Fruit fly (Drosophila melanogaster) whole organism, embryonic: ENCODE data around the gene CatB.

Source experiments
- Abd-B ChIP-seq: fragments of 200-800 bp; sonication (Bioruptor generic); optimal IDR thresholded peaks from 2 replicates; lab custom pipeline; 2018; ENCODE audit warnings: missing biosample characterization, mild to moderate bottlenecking, missing genetic modification characterization, moderate library complexity
- Atf-2 ChIP-seq: fragments of 200-800 bp; sonication (Bioruptor generic); optimal IDR thresholded peaks from 2 replicates; lab custom pipeline; 2016; ENCODE audit warnings: missing biosample characterization, missing genetic modification characterization
- BtbVII ChIP-seq: fragments of 200-800 bp; sonication (Bioruptor generic); optimal IDR thresholded peaks from 3 replicates; lab custom pipeline; 2017; ENCODE audit warnings: missing biosample characterization, mild to moderate bottlenecking, missing genetic modification characterization
- CG1024 ChIP-seq: fragments of 200-800 bp; sonication (Bioruptor generic); IDR thresholded peaks from 2 replicates; pipeline ENCODE4 v1.3.6; 2022; ENCODE audit warnings: missing biosample characterization, missing genetic modification characterization
- CG10274 ChIP-seq: fragments of 200-800 bp; sonication (Bioruptor generic); optimal IDR thresholded peaks from 3 replicates; lab custom pipeline; 2017; ENCODE audit warnings: missing biosample characterization, mild to moderate bottlenecking, missing genetic modification characterization
- CG10462 ChIP-seq: fragments of 200-800 bp; sonication (Bioruptor generic); optimal IDR thresholded peaks from 2 replicates; lab custom pipeline; 2016; ENCODE audit warnings: missing biosample characterization, missing genetic modification characterization
- CG11456 ChIP-seq: fragments of 200-800 bp; sonication (Bioruptor generic); IDR thresholded peaks from 3 replicates; pipeline ENCODE4 v1.3.6; 2022; ENCODE audit warnings: missing biosample characterization, missing genetic modification characterization
- CG11723 ChIP-seq: fragments of 200-800 bp; sonication (Bioruptor generic); optimal IDR thresholded peaks from 2 replicates; lab custom pipeline; 2017; ENCODE audit warnings: missing biosample characterization, mild to moderate bottlenecking, missing genetic modification characterization
- CG13894 ChIP-seq: fragments of 200-800 bp; sonication (Bioruptor generic); optimal IDR thresholded peaks from 3 replicates; lab custom pipeline; 2018; ENCODE audit warnings: missing biosample characterization, mild to moderate bottlenecking, missing genetic modification characterization, moderate library complexity
- CG14667 ChIP-seq: fragments of 200-800 bp; sonication (Bioruptor generic); IDR thresholded peaks from 2 replicates; pipeline ENCODE4 v1.3.6; 2022; ENCODE audit warnings: missing biosample characterization, missing genetic modification characterization
- CG15479 ChIP-seq: fragments of 200-800 bp; sonication (Bioruptor generic); optimal IDR thresholded peaks from 3 replicates; lab custom pipeline; 2019; ENCODE audit warnings: missing biosample characterization, mild to moderate bottlenecking, missing genetic modification characterization, moderate library complexity
- CG16779 ChIP-seq: fragments of 200-800 bp; sonication (Bioruptor generic); IDR thresholded peaks from 2 replicates; pipeline ENCODE4 v1.3.6; 2022; ENCODE audit warnings: missing biosample characterization, missing genetic modification characterization
- CG16863 ChIP-seq: fragments of 200-800 bp; sonication (Bioruptor generic); optimal IDR thresholded peaks from 3 replicates; lab custom pipeline; 2016; ENCODE audit warnings: missing biosample characterization, missing genetic modification characterization
- CG1832 ChIP-seq: fragments of 200-800 bp; sonication (Bioruptor generic); optimal IDR thresholded peaks from 2 replicates; lab custom pipeline; 2017; ENCODE audit warnings: missing biosample characterization, mild to moderate bottlenecking, missing genetic modification characterization, inconsistent platforms
- CG2875 ChIP-seq: fragments of 200-800 bp; sonication (Bioruptor generic); optimal IDR thresholded peaks from 2 replicates; lab custom pipeline; 2017; ENCODE audit warnings: missing biosample characterization, mild to moderate bottlenecking, missing genetic modification characterization, missing genetic modification reagents
- CG30020 ChIP-seq: fragments of 200-800 bp; optimal IDR thresholded peaks from 2 replicates; lab custom pipeline; 2019; ENCODE audit warnings: missing biosample characterization, mild to moderate bottlenecking, missing genetic modification characterization, moderate library complexity
- CG3995 ChIP-seq: fragments of 200-800 bp; sonication (Bioruptor generic); optimal IDR thresholded peaks from 3 replicates; lab custom pipeline; 2016; ENCODE audit warnings: missing biosample characterization, missing genetic modification characterization
- CG42726 ChIP-seq: fragments of 200-800 bp; sonication (Bioruptor generic); IDR thresholded peaks from 2 replicates; pipeline ENCODE4 v1.3.6; 2022; ENCODE audit warnings: missing biosample characterization, missing genetic modification characterization; ENCODE audit not compliant: partially characterized antibody
- CG4854 ChIP-seq: fragments of 200-800 bp; sonication (Bioruptor generic); optimal IDR thresholded peaks from 2 replicates; lab custom pipeline; 2016; ENCODE audit warnings: missing biosample characterization, missing genetic modification characterization, inconsistent platforms
- CG6813 ChIP-seq: fragments of 200-800 bp; sonication (Bioruptor generic); optimal IDR thresholded peaks from 2 replicates; lab custom pipeline; 2017; ENCODE audit warnings: missing biosample characterization, missing genetic modification characterization, mild to moderate bottlenecking, moderate library complexity, missing genetic modification reagents
- CG7271 ChIP-seq: fragments of 200-800 bp; sonication (Bioruptor generic); optimal IDR thresholded peaks from 2 replicates; lab custom pipeline; 2018; ENCODE audit warnings: missing biosample characterization, mild to moderate bottlenecking, missing genetic modification characterization, moderate library complexity
- CG8944 ChIP-seq: fragments of 200-800 bp; sonication (Bioruptor generic); optimal IDR thresholded peaks from 3 replicates; lab custom pipeline; 2016; ENCODE audit warnings: missing biosample characterization, missing genetic modification characterization
- CG9437 ChIP-seq: fragments of 200-800 bp; sonication (Bioruptor generic); optimal IDR thresholded peaks from 2 replicates; lab custom pipeline; 2018; ENCODE audit warnings: missing biosample characterization, mild to moderate bottlenecking, missing genetic modification characterization
- Dip3 ChIP-seq: fragments of 200-800 bp; sonication (Bioruptor generic); optimal IDR thresholded peaks from 3 replicates; lab custom pipeline; 2016; ENCODE audit warnings: missing biosample characterization, missing genetic modification characterization
- Eip74EF ChIP-seq, 2 experiments: fragments of 200-800 bp in 1 of 2; fragments of >200 bp in 1 of 2; sonication (Bioruptor generic) in 1 of 2; optimal IDR thresholded peaks; 2 replicates each; lab custom pipeline; 2017 to 2019; ENCODE audit warnings: missing biosample characterization in 2 of 2, missing genetic modification characterization in 2 of 2, mild to moderate bottlenecking in 1 of 2, moderate library complexity in 1 of 2
- Ets97D ChIP-seq: fragments of 200-800 bp; sonication (Bioruptor generic); optimal IDR thresholded peaks from 3 replicates; lab custom pipeline; 2016; ENCODE audit warnings: missing biosample characterization, missing genetic modification characterization
- Hey ChIP-seq: fragments of 200-800 bp; sonication (Bioruptor generic); optimal IDR thresholded peaks from 3 replicates; lab custom pipeline; 2018; ENCODE audit warnings: missing biosample characterization, mild to moderate bottlenecking, missing genetic modification characterization
- HmgZ ChIP-seq: fragments of 200-800 bp; sonication (Bioruptor generic); optimal IDR thresholded peaks from 2 replicates; lab custom pipeline; 2018; ENCODE audit warnings: missing biosample characterization, mild to moderate bottlenecking, missing genetic modification characterization
- MBD-R2 ChIP-seq: fragments of 200-800 bp; sonication (Bioruptor generic); IDR thresholded peaks from 2 replicates; pipeline ENCODE4 v1.3.6; 2022; ENCODE audit warnings: missing biosample characterization, missing genetic modification characterization
- Ravus ChIP-seq: fragments of 200-800 bp; sonication (Bioruptor generic); IDR thresholded peaks from 2 replicates; pipeline ENCODE4 v1.3.6; 2022; ENCODE audit warnings: missing biosample characterization, missing genetic modification characterization
- abd-A ChIP-seq: fragments of 200-800 bp; sonication (Bioruptor generic); optimal IDR thresholded peaks from 3 replicates; lab custom pipeline; 2019; ENCODE audit warnings: missing biosample characterization, mild to moderate bottlenecking, missing genetic modification characterization, moderate library complexity
- ara ChIP-seq: fragments of 200-800 bp; sonication (Bioruptor generic); IDR thresholded peaks from 2 replicates; pipeline ENCODE4 v1.3.6; 2022; ENCODE audit warnings: missing biosample characterization, missing genetic modification characterization
- ase ChIP-seq: fragments of 200-800 bp; sonication (Bioruptor generic); IDR thresholded peaks from 3 replicates; pipeline ENCODE4 v1.3.6; 2022; ENCODE audit warnings: missing biosample characterization, missing genetic modification characterization
- chn ChIP-seq: fragments of 200-800 bp; sonication (Bioruptor generic); optimal IDR thresholded peaks from 2 replicates; lab custom pipeline; 2016; ENCODE audit warnings: missing biosample characterization, missing genetic modification characterization
- croc ChIP-seq: fragments of 200-800 bp; sonication (Bioruptor generic); conservative IDR thresholded peaks from 3 replicates; pipeline ENCODE4 v1.3.6; 2022; ENCODE audit warnings: missing biosample characterization, missing genetic modification characterization
- dmrt99B ChIP-seq: fragments of 200-800 bp; sonication (Bioruptor generic); optimal IDR thresholded peaks from 2 replicates; lab custom pipeline; 2018; ENCODE audit warnings: missing biosample characterization, mild to moderate bottlenecking, missing genetic modification characterization, moderate library complexity
- dysf ChIP-seq: fragments of 200-800 bp; sonication (Bioruptor generic); IDR thresholded peaks from 3 replicates; pipeline ENCODE4 v1.3.6; 2022; ENCODE audit warnings: missing biosample characterization, missing genetic modification characterization
- fd64A ChIP-seq: fragments of 200-800 bp; sonication (Bioruptor generic); optimal IDR thresholded peaks from 3 replicates; lab custom pipeline; 2018; ENCODE audit warnings: missing biosample characterization, mild to moderate bottlenecking, missing genetic modification characterization
- mld ChIP-seq: fragments of 200-800 bp; sonication (Bioruptor generic); IDR thresholded peaks from 3 replicates; pipeline ENCODE4 v1.3.6; 2022; ENCODE audit warnings: missing biosample characterization, missing genetic modification characterization; ENCODE audit not compliant: partially characterized antibody
- nerfin-2 ChIP-seq: fragments of 200-800 bp; sonication (Bioruptor generic); IDR thresholded peaks from 2 replicates; pipeline ENCODE4 v1.3.6; 2022; ENCODE audit warnings: missing biosample characterization, missing genetic modification characterization; ENCODE audit not compliant: partially characterized antibody
- odd ChIP-seq: fragments of 200-800 bp; sonication (Bioruptor generic); optimal IDR thresholded peaks from 2 replicates; lab custom pipeline; 2017; ENCODE audit warnings: missing biosample characterization, mild to moderate bottlenecking, missing genetic modification characterization
- org-1 ChIP-seq: fragments of 200-800 bp; sonication (Bioruptor generic); optimal IDR thresholded peaks from 2 replicates; lab custom pipeline; 2017; ENCODE audit warnings: missing biosample characterization, missing genetic modification characterization
- pb ChIP-seq: fragments of 200-800 bp; sonication (Bioruptor generic); optimal IDR thresholded peaks from 3 replicates; lab custom pipeline; 2016; ENCODE audit warnings: missing biosample characterization, missing genetic modification characterization
- scrt ChIP-seq: fragments of 200-800 bp; sonication (Bioruptor generic); optimal IDR thresholded peaks from 2 replicates; lab custom pipeline; 2018; ENCODE audit warnings: missing biosample characterization, mild to moderate bottlenecking, missing genetic modification characterization, moderate library complexity
- ssp ChIP-seq: fragments of 200-800 bp; sonication (Bioruptor generic); IDR thresholded peaks from 2 replicates; pipeline ENCODE4 v1.3.6; 2022; ENCODE audit warnings: missing biosample characterization, missing genetic modification characterization
- tio ChIP-seq: fragments of 200-800 bp; sonication (Bioruptor generic); optimal IDR thresholded peaks from 2 replicates; lab custom pipeline; 2017; ENCODE audit warnings: missing biosample characterization, missing genetic modification characterization, inconsistent platforms
- zen2 ChIP-seq: fragments of 200-800 bp; sonication (Bioruptor generic); IDR thresholded peaks from 3 replicates; pipeline ENCODE4 v1.3.6; 2022; ENCODE audit warnings: missing biosample characterization, missing genetic modification characterization; ENCODE audit not compliant: partially characterized antibody
- zfh1 ChIP-seq: fragments of 200-800 bp; sonication (Bioruptor generic); IDR thresholded peaks from 3 replicates; pipeline ENCODE4 v1.3.6; 2022; ENCODE audit warnings: missing biosample characterization, missing genetic modification characterization

The CatB gene

DNA sequence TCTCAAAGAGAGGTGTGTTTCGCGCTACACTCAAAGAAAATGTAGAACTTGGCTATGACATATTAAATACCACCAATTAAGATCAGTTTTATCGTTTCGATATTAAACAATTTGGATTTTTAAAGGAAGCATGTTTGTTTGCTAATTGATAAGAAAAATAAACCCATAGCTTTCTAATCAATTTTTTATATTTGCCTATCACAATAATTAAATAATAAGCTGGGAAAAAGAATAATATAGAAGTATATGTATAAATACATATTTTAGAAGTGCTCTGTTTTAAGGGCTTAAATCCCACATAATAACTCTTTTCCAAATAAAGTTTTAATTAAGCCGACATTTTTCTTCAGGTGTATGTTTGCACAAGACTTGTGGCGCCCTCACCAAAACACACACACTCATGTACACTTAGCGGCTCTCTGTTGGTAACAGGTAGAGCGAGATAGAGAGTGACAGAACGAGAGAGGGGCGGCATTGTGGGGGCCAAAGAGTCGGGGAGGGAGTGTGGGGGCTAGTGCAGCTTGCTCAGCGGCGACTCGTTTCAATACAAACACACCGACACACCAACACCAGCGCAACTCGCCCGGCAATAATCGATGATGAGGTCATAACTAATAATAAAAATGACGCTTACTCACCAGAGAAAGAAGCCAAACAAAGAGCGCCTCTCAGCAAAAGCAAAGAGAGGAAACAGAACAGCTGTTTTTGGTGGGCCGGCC is 12.4 kb downstream of the CatB start (continued):
- TF ChIP-seq Hey (tag; lab: Kevin White, UChicago) (peak; percentile 52), fd64A (GFP tag; lab: Kevin White, UChicago) (peak; percentile 34), CG1832 (GFP tag; lab: Kevin White, UChicago) (no peak), CG11723 (GFP tag; lab: Kevin White, UChicago) (peak; percentile 90), CG13894 (peak; percentile 51), CG15479 (no peak), dmrt99B (peak; percentile 95), HmgZ (tag; lab: Kevin White, UChicago) (peak; percentile 87), zfh1 (GFP tag; lab: Robert Waterston, UW) (peak; percentile 78), CG16779 (GFP tag; lab: Robert Waterston, UW) (peak; percentile 58), CG4854 (GFP tag; lab: Kevin White, UChicago) (peak; percentile 57), zen2 (no peak), croc (GFP tag; lab: Robert Waterston, UW) (peak; percentile 49; the same call in 2 of the 3 replicates), dysf (GFP tag; lab: Robert Waterston, UW) (peak; percentile 91; the same call in 2 of the 3 replicates), CG8944 (GFP tag; lab: Kevin White, UChicago) (peak; percentile 30), tio (GFP tag; lab: Kevin White, UChicago) (peak; percentile 90), CG1024 (peak; percentile 64; the same call in 1 of the 2 replicates), CG7271 (tag; lab: Kevin White, UChicago) (no peak), abd-A (peak; percentile 96), odd (GFP tag; lab: Kevin White, UChicago) (peak; percentile 94), CG16863 (peak; percentile 66), scrt (GFP tag; lab: Kevin White, UChicago) (peak; percentile 88), CG30020 (peak; percentile 65), CG14667 (peak; percentile 42; the same call in 1 of the 2 replicates), Dip3 (peak; percentile 74), ara (peak; percentile 40), mld (GFP tag; lab: Robert Waterston, UW) (no peak), CG6813 (GFP tag; lab: Kevin White, UChicago) (peak; percentile 83), CG10274 (GFP tag; lab: Kevin White, UChicago) (peak; percentile 72), ase (GFP tag; lab: Robert Waterston, UW) (peak; percentile 49; the same call in 2 of the 3 replicates), org-1 (peak; percentile 89), MBD-R2 (0 out of 2 replicates have a peak, but pooled peaks have one; percentile 37), CG11456 (peak; percentile 78), BtbVII (GFP tag; lab: Kevin White, UChicago) (peak; percentile 82), CG42726 (GFP tag; lab: Robert Waterston, UW) (no peak), chn (GFP tag; lab: Kevin White, UChicago) (peak; percentile 66), CG2875 (peak; percentile 88), CG9437 (peak; percentile 93), Abd-B (peak; percentile 86), Ravus (GFP tag; lab: Robert Waterston, UW) (peak; percentile 53), ssp (GFP tag; lab: Robert Waterston, UW) (peak; percentile 58; the same call in 1 of the 2 replicates), CG3995 (peak; percentile 45), pb (GFP tag; lab: Kevin White, UChicago) (no peak), Eip74EF (GFP tag; optimal IDR thresholded peaks at IDR 0.05; lab: Kevin White, UChicago) (peak in 1 of 2 experiments; percentile 92), CG10462 (GFP tag; lab: Kevin White, UChicago) (peak; percentile 89), nerfin-2 (0 out of 2 replicates have a peak, but pooled peaks have one; percentile 38), Atf-2 (GFP tag; lab: Kevin White, UChicago) (peak; percentile 34), Ets97D (no peak)
